ENCODE assay signal across 5 worm cellular contexts in genomic region chrX:2527877-2528276, ce11.
A peak's percentile ranks its signal among the peaks of the same experiment; 100 is the strongest.
TF ChIP-seq lines count a peak whose summit lies in the region.

No protein-coding gene starts in this region.

TF ChIP-seq in whole organism, L1 larva, 84 proteins besides CTCF, POLR2A, EP300 and RAD21 (continues in another document):
- peak; percentile 59 for TF ChIP-seq fkh-10 (GFP tag; optimal IDR thresholded peaks at IDR 0.05; lab: Kevin White, UChicago)
- TF ChIP-seq nhr-28 (tag; optimal IDR thresholded peaks at IDR 0.05; lab: Kevin White, UChicago), result no peak
- no peak for TF ChIP-seq ceh-90 (tag; optimal IDR thresholded peaks at IDR 0.05; lab: Kevin White, UChicago)
- no peak for TF ChIP-seq hlh-17 (GFP tag; optimal IDR thresholded peaks at IDR 0.05; lab: Kevin White, UChicago; ENCODE audit: borderline replicate concordance)
- TF ChIP-seq dpl-1 (GFP tag; optimal IDR thresholded peaks at IDR 0.05; lab: Kevin White, UChicago), result peak in 1 of 3 experiments; percentile 1
- no peak for TF ChIP-seq ets-5 (GFP tag; IDR thresholded peaks at IDR 0.05; lab: Robert Waterston, UW)
- TF ChIP-seq snu-23 (GFP tag; optimal IDR thresholded peaks at IDR 0.05; lab: Kevin White, UChicago), result peak; percentile 57
- TF ChIP-seq nhr-47 (tag; optimal IDR thresholded peaks at IDR 0.05; lab: Kevin White, UChicago), result peak; percentile 51
- no peak for TF ChIP-seq unc-86 (tag; optimal IDR thresholded peaks at IDR 0.05; lab: Kevin White, UChicago)
- TF ChIP-seq mdl-1 (tag; optimal IDR thresholded peaks at IDR 0.05; lab: Kevin White, UChicago), result peak in 1 of 2 experiments; percentile 11
- TF ChIP-seq lsy-2 (tag; optimal IDR thresholded peaks at IDR 0.05; lab: Kevin White, UChicago), result no peak
- TF ChIP-seq lin-14 (GFP tag; optimal IDR thresholded peaks at IDR 0.05; lab: Kevin White, UChicago), result peak; percentile 47
- TF ChIP-seq jun-1 (tag; optimal IDR thresholded peaks at IDR 0.05; lab: Kevin White, UChicago), result no peak
- TF ChIP-seq ceh-8 (GFP tag; optimal IDR thresholded peaks at IDR 0.05; lab: Kevin White, UChicago), result no peak
- TF ChIP-seq mab-9 (GFP tag; IDR thresholded peaks at IDR 0.05; lab: Robert Waterston, UW), result no peak
- TF ChIP-seq grh-1 (GFP tag; IDR thresholded peaks at IDR 0.05; lab: Robert Waterston, UW), result no peak
- TF ChIP-seq C16A3.4 (tag; optimal IDR thresholded peaks at IDR 0.05; lab: Kevin White, UChicago), result no peak
- no peak for TF ChIP-seq vab-15 (tag; optimal IDR thresholded peaks at IDR 0.05; lab: Kevin White, UChicago)

TF ChIP-seq in whole organism, L3 larva, 47 proteins besides CTCF, POLR2A, EP300 and RAD21 (continues in another document):
- TF ChIP-seq lsy-12 (tag; optimal IDR thresholded peaks at IDR 0.05; lab: Kevin White, UChicago) (no peak), elt-1 (tag; optimal IDR thresholded peaks at IDR 0.05; lab: Kevin White, UChicago) (no peak), egl-27 (tag; optimal IDR thresholded peaks at IDR 0.05; lab: Kevin White, UChicago) (no peak), unc-39 (tag; optimal IDR thresholded peaks at IDR 0.05; lab: Kevin White, UChicago) (no peak), ceh-16 (tag; optimal IDR thresholded peaks at IDR 0.05; lab: Kevin White, UChicago) (no peak), aly-2 (tag; optimal IDR thresholded peaks at IDR 0.05; lab: Kevin White, UChicago) (no peak), hmg-11 (tag; optimal IDR thresholded peaks at IDR 0.05; lab: Kevin White, UChicago) (peak; percentile 77), nhr-11 (tag; optimal IDR thresholded peaks at IDR 0.05; lab: Kevin White, UChicago) (no peak), ama-1 (optimal IDR thresholded peaks at IDR 0.05; lab: Kevin White, UChicago) (no peak), tbx-2 (tag; optimal IDR thresholded peaks at IDR 0.05; lab: Kevin White, UChicago) (no peak), nhr-23 (tag; optimal IDR thresholded peaks at IDR 0.05; lab: Kevin White, UChicago) (no peak), ztf-11 (tag; optimal IDR thresholded peaks at IDR 0.05; lab: Kevin White, UChicago) (no peak), unc-62 (GFP tag; optimal IDR thresholded peaks at IDR 0.05; lab: Kevin White, UChicago) (no peak), lin-39 (tag; optimal IDR thresholded peaks at IDR 0.05; lab: Kevin White, UChicago) (no peak), nhr-67 (tag; optimal IDR thresholded peaks at IDR 0.05; lab: Kevin White, UChicago) (no peak), lin-15B (tag; optimal IDR thresholded peaks at IDR 0.05; lab: Kevin White, UChicago) (no peak), nhr-43 (tag; optimal IDR thresholded peaks at IDR 0.05; lab: Kevin White, UChicago; ENCODE audit: poor library complexity, severe bottlenecking) (peak; percentile 9), eor-1 (tag; optimal IDR thresholded peaks at IDR 0.05; lab: Kevin White, UChicago) (no peak), mdl-1 (tag; optimal IDR thresholded peaks at IDR 0.05; lab: Kevin White, UChicago) (no peak), nhr-12 (tag; optimal IDR thresholded peaks at IDR 0.05; lab: Kevin White, UChicago) (no peak)

TF ChIP-seq in whole organism, early embryonic, 17 proteins besides CTCF, POLR2A, EP300 and RAD21:
- TF ChIP-seq aly-1 (tag; optimal IDR thresholded peaks at IDR 0.05; lab: Kevin White, UChicago) (no peak), flt-1 (GFP tag; IDR thresholded peaks at IDR 0.05; lab: Robert Waterston, UW) (0 out of 2 replicates have a peak, but pooled peaks have one; percentile 29), pes-1 (GFP tag; IDR thresholded peaks at IDR 0.05; lab: Robert Waterston, UW) (peak; percentile 59), tbx-11 (GFP tag; IDR thresholded peaks at IDR 0.05; lab: Robert Waterston, UW) (no peak; the same call in 1 of the 2 replicates)

TF ChIP-seq in whole organism, midembryonic, 9 proteins besides CTCF, POLR2A, EP300 and RAD21:
- peak; percentile 37; the same call in 1 of the 2 replicates for TF ChIP-seq ztf-29 (GFP tag; IDR thresholded peaks at IDR 0.05; lab: Robert Waterston, UW)
- no peak for TF ChIP-seq flt-1 (GFP tag; IDR thresholded peaks at IDR 0.05; lab: Robert Waterston, UW)
- 0 out of 2 replicates have a peak, but pooled peaks have one; percentile 50 for TF ChIP-seq tab-1 (GFP tag; IDR thresholded peaks at IDR 0.05; lab: Robert Waterston, UW)
- TF ChIP-seq cog-1 (tag; optimal IDR thresholded peaks at IDR 0.05; lab: Kevin White, UChicago), result no peak
- TF ChIP-seq ztf-23 (GFP tag; IDR thresholded peaks at IDR 0.05; lab: Robert Waterston, UW), result peak; percentile 62; the same call in 1 of the 2 replicates
- no peak; the same call in 1 of the 2 replicates for TF ChIP-seq ref-1 (GFP tag; conservative IDR thresholded peaks at IDR 0.05; lab: Robert Waterston, UW)

TF ChIP-seq in whole organism, young adult, 124 proteins besides CTCF, POLR2A, EP300 and RAD21 (continues in another document):
- peak; percentile 81 for TF ChIP-seq dox-1 (GFP tag; IDR thresholded peaks at IDR 0.05; lab: Robert Waterston, UW)
- peak; percentile 58 for TF ChIP-seq snpc-4 (GFP tag; optimal IDR thresholded peaks at IDR 0.05; lab: Kevin White, UChicago)
- TF ChIP-seq snpc-4 (tag; optimal IDR thresholded peaks at IDR 0.05; lab: Kevin White, UChicago), result peak in 2 of 4 experiments; percentile 45 to 63
- no peak for TF ChIP-seq C17E4.6 (GFP tag; IDR thresholded peaks at IDR 0.05; lab: Robert Waterston, UW)
- TF ChIP-seq cebp-1 (GFP tag; IDR thresholded peaks at IDR 0.05; lab: Robert Waterston, UW), result no peak
- TF ChIP-seq cebp-1 (tag; optimal IDR thresholded peaks at IDR 0.05; lab: Kevin White, UChicago), result peak; percentile 56
- no peak for TF ChIP-seq gei-17 (GFP tag; optimal IDR thresholded peaks at IDR 0.05; lab: Kevin White, UChicago)
- TF ChIP-seq mcd-1 (GFP tag; IDR thresholded peaks at IDR 0.05; lab: Robert Waterston, UW), result peak; percentile 45; the same call in 1 of the 2 replicates
- TF ChIP-seq B0261.1 (tag; optimal IDR thresholded peaks at IDR 0.05; lab: Kevin White, UChicago), result peak; percentile 89
- TF ChIP-seq lin-40 (tag; optimal IDR thresholded peaks at IDR 0.05; lab: Kevin White, UChicago), result peak; percentile 33
- peak; percentile 10 for TF ChIP-seq F22D6.2 (tag; optimal IDR thresholded peaks at IDR 0.05; lab: Kevin White, UChicago)
- no peak for TF ChIP-seq ztf-22 (GFP tag; optimal IDR thresholded peaks at IDR 0.05; lab: Kevin White, UChicago)
- peak in 1 of 3 experiments; percentile 45 for TF ChIP-seq lin-35 (GFP tag; optimal IDR thresholded peaks at IDR 0.05; lab: Kevin White, UChicago)
- TF ChIP-seq pbrm-1 (GFP tag; IDR thresholded peaks at IDR 0.05; lab: Robert Waterston, UW), result 0 out of 2 replicates have a peak, but pooled peaks have one; percentile 36
- TF ChIP-seq C06A6.2 (GFP tag; conservative IDR thresholded peaks at IDR 0.05; lab: Robert Waterston, UW), result no peak
- 0 out of 2 replicates have a peak, but pooled peaks have one; percentile 35 for TF ChIP-seq egl-44 (GFP tag; IDR thresholded peaks at IDR 0.05; lab: Robert Waterston, UW)
- 0 out of 2 replicates have a peak, but pooled peaks have one; percentile 36 for TF ChIP-seq rcor-1 (GFP tag; IDR thresholded peaks at IDR 0.05; lab: Robert Waterston, UW)
- no peak for TF ChIP-seq unc-130 (GFP tag; optimal IDR thresholded peaks at IDR 0.05; lab: Kevin White, UChicago)
- no peak for TF ChIP-seq T07F8.4 (tag; optimal IDR thresholded peaks at IDR 0.05; lab: Kevin White, UChicago)
- TF ChIP-seq nfyb-1 (GFP tag; IDR thresholded peaks at IDR 0.05; lab: Robert Waterston, UW), result peak; percentile 81
- 0 out of 2 replicates have a peak, but pooled peaks have one; percentile 65 for TF ChIP-seq madf-3 (GFP tag; IDR thresholded peaks at IDR 0.05; lab: Robert Waterston, UW)
- peak; percentile 45; the same call in 1 of the 2 replicates for TF ChIP-seq let-526 (GFP tag; IDR thresholded peaks at IDR 0.05; lab: Robert Waterston, UW)
- TF ChIP-seq rec-8 (tag; optimal IDR thresholded peaks at IDR 0.05; lab: Kevin White, UChicago), result peak; percentile 30 to 67
- no peak for TF ChIP-seq ztf-25 (GFP tag; IDR thresholded peaks at IDR 0.05; lab: Robert Waterston, UW)
- TF ChIP-seq B0336.3 (GFP tag; IDR thresholded peaks at IDR 0.05; lab: Robert Waterston, UW), result peak; percentile 33; the same call in 1 of the 2 replicates
- peak; percentile 74 for TF ChIP-seq die-1 (tag; optimal IDR thresholded peaks at IDR 0.05; lab: Kevin White, UChicago)
- no peak for TF ChIP-seq hrde-1 (tag; optimal IDR thresholded peaks at IDR 0.05; lab: Kevin White, UChicago; ENCODE audit: borderline replicate concordance)
- TF ChIP-seq nhr-179 (tag; optimal IDR thresholded peaks at IDR 0.05; lab: Kevin White, UChicago), result peak; percentile 26
- 0 out of 2 replicates have a peak, but pooled peaks have one; percentile 16 for TF ChIP-seq nhr-120 (GFP tag; IDR thresholded peaks at IDR 0.05; lab: Robert Waterston, UW)
- no peak for TF ChIP-seq attf-5 (GFP tag; optimal IDR thresholded peaks at IDR 0.05; lab: Kevin White, UChicago)
- TF ChIP-seq chd-7 (tag; optimal IDR thresholded peaks at IDR 0.05; lab: Kevin White, UChicago), result peak; percentile 17
- peak; percentile 39 for TF ChIP-seq T26A5.8 (tag; optimal IDR thresholded peaks at IDR 0.05; lab: Kevin White, UChicago)
- no peak for TF ChIP-seq ceh-91 (GFP tag; IDR thresholded peaks at IDR 0.05; lab: Robert Waterston, UW)
- 0 out of 2 replicates have a peak, but pooled peaks have one; percentile 26 for TF ChIP-seq attf-6 (GFP tag; IDR thresholded peaks at IDR 0.05; lab: Robert Waterston, UW)
- TF ChIP-seq egrh-3 (GFP tag; IDR thresholded peaks at IDR 0.05; lab: Robert Waterston, UW), result peak; percentile 58; the same call in 1 of the 2 replicates
- TF ChIP-seq dpff-1 (tag; optimal IDR thresholded peaks at IDR 0.05; lab: Kevin White, UChicago), result no peak
- TF ChIP-seq snpc-1.3 (tag; optimal IDR thresholded peaks at IDR 0.05; lab: Kevin White, UChicago; ENCODE audit: insufficient read depth), result peak; percentile 31
- TF ChIP-seq ceh-40 (GFP tag; IDR thresholded peaks at IDR 0.05; lab: Robert Waterston, UW), result 0 out of 2 replicates have a peak, but pooled peaks have one; percentile 45
- TF ChIP-seq zfh-2 (GFP tag; conservative IDR thresholded peaks at IDR 0.05; lab: Robert Waterston, UW), result peak; percentile 69
- peak; percentile 3 for TF ChIP-seq B0035.1 (tag; optimal IDR thresholded peaks at IDR 0.05; lab: Kevin White, UChicago)
- 0 out of 2 replicates have a peak, but pooled peaks have one; percentile 50 for TF ChIP-seq cebp-2 (GFP tag; IDR thresholded peaks at IDR 0.05; lab: Robert Waterston, UW)
- peak; percentile 46 for TF ChIP-seq repo-1 (tag; optimal IDR thresholded peaks at IDR 0.05; lab: Kevin White, UChicago)
- TF ChIP-seq nhr-90 (tag; optimal IDR thresholded peaks at IDR 0.05; lab: Kevin White, UChicago), result peak; percentile 71
- TF ChIP-seq F23B12.7 (tag; optimal IDR thresholded peaks at IDR 0.05; lab: Kevin White, UChicago; ENCODE audit: insufficient read depth), result no peak
- TF ChIP-seq rpc-1 (optimal IDR thresholded peaks at IDR 0.05; lab: Kevin White, UChicago), result peak; percentile 77
- TF ChIP-seq rpc-1 (tag; optimal IDR thresholded peaks at IDR 0.05; lab: Kevin White, UChicago), result peak; percentile 82

Comparison
In these comparisons a context has a peak if more than half of its experiments do, and no peak if none do; other contexts are left out.
1. Of the 8 proteins assayed by ChIP-seq in both whole organism, young adult and whole organism, L1 larva: peak only in whole organism, young adult: ama-1 and snpc-4; only in whole organism, L1 larva: none; in both: nhr-90; in neither: 3; mixed calls (peak in some experiments, not most) for 2.